Fruit fly (Drosophila melanogaster): ENCODE results near the gene lsn.

lsn gene

DNA sequence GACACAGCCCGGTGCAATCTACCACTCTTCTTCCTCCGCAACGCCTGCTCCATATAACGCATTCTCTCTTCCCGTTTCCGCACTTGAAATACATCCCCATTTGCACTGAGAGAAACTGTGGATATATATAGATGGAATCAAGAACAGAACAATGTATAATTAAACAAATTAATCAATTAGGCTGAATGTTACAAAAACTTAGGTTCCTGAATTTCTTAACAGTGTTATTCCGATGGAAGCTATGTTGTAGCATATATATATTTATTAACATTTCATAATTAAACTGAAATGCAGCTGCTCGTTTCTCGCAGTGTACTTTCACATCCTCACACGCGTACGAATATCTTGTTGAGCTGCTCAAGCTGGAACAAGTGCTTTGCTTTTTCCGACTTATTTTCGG is 5.5 kb upstream of the lsn start (continued):
- TF ChIP-seq CG12391 (tag; optimal IDR thresholded peaks at IDR 0.05) = peak; percentile 61
- TF ChIP-seq Blimp-1 (GFP tag; optimal IDR thresholded peaks at IDR 0.05) = peak; percentile 49
- no peak for TF ChIP-seq hth (optimal IDR thresholded peaks at IDR 0.05)
- TF ChIP-seq Hey (tag; optimal IDR thresholded peaks at IDR 0.05) = no peak
- TF ChIP-seq fd96Cb (tag; optimal IDR thresholded peaks at IDR 0.05) = peak; percentile 23
- no peak for TF ChIP-seq slou (GFP tag; optimal IDR thresholded peaks at IDR 0.05)
- TF ChIP-seq BtbVII (GFP tag; optimal IDR thresholded peaks at IDR 0.05) = no peak
- TF ChIP-seq lmd (GFP tag; IDR thresholded peaks at IDR 0.05) = 0 out of 2 replicates have a peak, but pooled peaks have one; percentile 11
- peak; percentile 8 for TF ChIP-seq CG5245 (GFP tag; optimal IDR thresholded peaks at IDR 0.05)
- no peak for TF ChIP-seq kah (GFP tag; optimal IDR thresholded peaks at IDR 0.05)
- no peak for TF ChIP-seq CG33213 (GFP tag; optimal IDR thresholded peaks at IDR 0.05)
- peak; percentile 85 for TF ChIP-seq dmrt11E (tag; optimal IDR thresholded peaks at IDR 0.05)
- TF ChIP-seq CG6854 (GFP tag; optimal IDR thresholded peaks at IDR 0.05) = no peak
- TF ChIP-seq BEAF-32 (GFP tag; optimal IDR thresholded peaks at IDR 0.05) = no peak
- TF ChIP-seq CG34422 (GFP tag; IDR thresholded peaks at IDR 0.05) = 0 out of 3 replicates have a peak, but pooled peaks have one; percentile 37
- no peak for TF ChIP-seq Dref (GFP tag; IDR thresholded peaks at IDR 0.05)
- TF ChIP-seq Med (GFP tag) = peak; percentile 44
- peak; percentile 62 for TF ChIP-seq CG15696 (tag; optimal IDR thresholded peaks at IDR 0.05)
- TF ChIP-seq klu (GFP tag; IDR thresholded peaks at IDR 0.05) = no peak
- TF ChIP-seq HLHmδ (GFP tag; optimal IDR thresholded peaks at IDR 0.05) = no peak
- TF ChIP-seq onecut (GFP tag; IDR thresholded peaks at IDR 0.05) = peak; percentile 33
- TF ChIP-seq CG10654 (GFP tag; optimal IDR thresholded peaks at IDR 0.05) = peak; percentile 20
- peak; percentile 12 to 34 for TF ChIP-seq Pdp1 (GFP tag; optimal IDR thresholded peaks at IDR 0.05)
- no peak for TF ChIP-seq tup (GFP tag; optimal IDR thresholded peaks at IDR 0.05)
- TF ChIP-seq HLH54F (GFP tag; optimal IDR thresholded peaks at IDR 0.05) = no peak
- no peak for TF ChIP-seq p53 (GFP tag; optimal IDR thresholded peaks at IDR 0.05)
- peak; percentile 39 for TF ChIP-seq Atf-2 (GFP tag; optimal IDR thresholded peaks at IDR 0.05)
- no peak for TF ChIP-seq schlank (tag; optimal IDR thresholded peaks at IDR 0.05)
- TF ChIP-seq en (GFP tag; optimal IDR thresholded peaks at IDR 0.05) = no peak
- no peak for TF ChIP-seq CG30020 (tag; optimal IDR thresholded peaks at IDR 0.05)
- no peak for TF ChIP-seq CG10321 (GFP tag; IDR thresholded peaks at IDR 0.05)
- TF ChIP-seq CG3838 (GFP tag; optimal IDR thresholded peaks at IDR 0.05) = no peak

DNA sequence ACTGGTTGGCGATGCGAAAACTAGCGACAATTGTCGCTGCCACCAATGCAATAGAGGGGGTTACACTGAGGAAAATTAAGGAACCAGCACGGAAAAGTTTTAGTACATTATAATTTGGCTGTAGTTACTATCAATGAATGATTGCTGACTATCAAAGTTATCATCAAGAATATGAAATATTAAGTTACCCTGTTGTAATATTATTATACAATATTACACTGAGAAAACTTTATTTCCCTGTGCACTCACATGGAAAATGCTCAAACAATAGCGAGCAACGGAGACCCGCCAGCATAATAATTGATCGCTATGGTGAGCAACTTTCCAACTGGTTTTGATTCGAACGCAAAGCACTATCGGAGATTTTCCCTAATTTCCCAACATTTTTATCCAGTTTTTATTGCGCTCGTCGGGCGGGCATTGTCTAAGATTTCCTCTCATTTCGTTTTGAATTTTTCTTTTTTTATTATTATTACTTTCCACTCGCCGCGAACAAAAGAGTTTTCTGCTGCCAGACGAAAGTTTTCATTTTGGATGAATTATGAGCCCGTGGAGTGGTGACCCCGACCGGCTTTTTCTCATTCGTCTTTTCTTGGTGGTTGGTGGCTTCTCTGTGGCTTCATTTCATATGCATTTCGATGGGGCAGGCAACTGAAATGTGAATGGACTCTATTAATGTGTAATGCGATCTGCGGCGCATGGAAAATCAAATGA is 2.7 kb upstream of the lsn start:
- TF ChIP-seq CG3065 (GFP tag; optimal IDR thresholded peaks at IDR 0.05) = peak; percentile 16
- TF ChIP-seq CG8290 (GFP tag; optimal IDR thresholded peaks at IDR 0.05) = peak; percentile 68
- peak; percentile 15 to 39 for TF ChIP-seq CG8290 (tag; optimal IDR thresholded peaks at IDR 0.05)
- peak; percentile 59; the same call in 1 of the 2 replicates for TF ChIP-seq CG14014 (GFP tag; IDR thresholded peaks at IDR 0.05)
- peak; percentile 3 for TF ChIP-seq CG18599 (GFP tag; optimal IDR thresholded peaks at IDR 0.05)
- peak; percentile 76 for TF ChIP-seq H15 (GFP tag; IDR thresholded peaks at IDR 0.05)
- TF ChIP-seq CG10366 (GFP tag; IDR thresholded peaks at IDR 0.05) = peak; percentile 76
- peak; percentile 61 for TF ChIP-seq CG5245 (GFP tag; optimal IDR thresholded peaks at IDR 0.05)
- TF ChIP-seq HHEX (GFP tag; optimal IDR thresholded peaks at IDR 0.05) = peak; percentile 69
- peak; percentile 62 for TF ChIP-seq CG18619 (GFP tag; optimal IDR thresholded peaks at IDR 0.05)
- peak; percentile 7 for TF ChIP-seq Usf (GFP tag; optimal IDR thresholded peaks at IDR 0.05)
- peak; percentile 91 for TF ChIP-seq Xrp1 (GFP tag; IDR thresholded peaks at IDR 0.05)
- TF ChIP-seq CG31365 (tag; optimal IDR thresholded peaks at IDR 0.05) = peak; percentile 34
- peak; percentile 43 for TF ChIP-seq kah (GFP tag; optimal IDR thresholded peaks at IDR 0.05)
- no peak for TF ChIP-seq mld (GFP tag; IDR thresholded peaks at IDR 0.05; ENCODE audit: partially characterized antibody)
- TF ChIP-seq Abd-B (GFP tag; optimal IDR thresholded peaks at IDR 0.05) = peak; percentile 67
- peak; percentile 82 for TF ChIP-seq stc (GFP tag; IDR thresholded peaks at IDR 0.05)
- peak; percentile 86 for TF ChIP-seq salm (tag; optimal IDR thresholded peaks at IDR 0.05)
- TF ChIP-seq CG10431 (GFP tag; optimal IDR thresholded peaks at IDR 0.05) = peak; percentile 88
- peak; percentile 69 for TF ChIP-seq CG1602 (GFP tag; optimal IDR thresholded peaks at IDR 0.05)
- TF ChIP-seq lilli (GFP tag; optimal IDR thresholded peaks at IDR 0.05) = peak; percentile 42
